Worm (Caenorhabditis elegans) whole organism, early embryonic: ENCODE results near the gene sulp-4.
A peak's percentile ranks its signal among the peaks of the same experiment; 100 is the strongest.

Source experiments
- B0310.2 ChIP-seq: sonication (generic microtip); optimal IDR thresholded peaks from 2 replicates; lab custom pipeline; 2016; ENCODE audit warnings: mild to moderate bottlenecking, missing genetic modification characterization, missing compliant biosample characterization
- F13C5.2 ChIP-seq: sonication (generic microtip); optimal IDR thresholded peaks from 2 replicates; lab custom pipeline; 2017; ENCODE audit warnings: mild to moderate bottlenecking, missing genetic modification characterization, inconsistent platforms, missing compliant biosample characterization
- aly-1 ChIP-seq: sonication (generic microtip); optimal IDR thresholded peaks from 2 replicates; lab custom pipeline; 2016; ENCODE audit warnings: missing genetic modification characterization, missing compliant biosample characterization
- ama-1 ChIP-seq: fragments of 150-350 bp; optimal IDR thresholded peaks from 2 replicates; lab custom pipeline; 2014
- ceh-13 ChIP-seq: fragments of 200-800 bp; sonication (Bioruptor generic); optimal IDR thresholded peaks from 2 replicates; lab custom pipeline; 2018; ENCODE audit warnings: mild to moderate bottlenecking, missing genetic modification characterization, missing compliant biosample characterization
- ceh-36 ChIP-seq: sonication (generic microtip); optimal IDR thresholded peaks from 2 replicates; lab custom pipeline; 2016; ENCODE audit warnings: missing genetic modification characterization, inconsistent platforms, missing compliant biosample characterization
- ets-7 ChIP-seq: sonication (generic microtip); optimal IDR thresholded peaks from 2 replicates; lab custom pipeline; 2016; ENCODE audit warnings: missing genotype, missing genetic modification characterization, missing compliant biosample characterization
- flt-1 ChIP-seq: fragments of 200-800 bp; sonication (Bioruptor generic); IDR thresholded peaks from 2 replicates; pipeline ENCODE4 v1.3.6; 2022; ENCODE audit warnings: missing genetic modification characterization, missing compliant biosample characterization
- hmbx-1 ChIP-seq: sonication (generic microtip); optimal IDR thresholded peaks from 2 replicates; lab custom pipeline; 2016; ENCODE audit warnings: mild to moderate bottlenecking, missing genetic modification characterization, missing compliant biosample characterization
- hmg-4 ChIP-seq: fragments of 200-800 bp; sonication (Bioruptor generic); optimal IDR thresholded peaks from 2 replicates; lab custom pipeline; 2018; ENCODE audit warnings: mild to moderate bottlenecking, missing genetic modification characterization, missing compliant biosample characterization
- hnd-1 ChIP-seq: sonication (generic microtip); optimal IDR thresholded peaks from 2 replicates; lab custom pipeline; 2016; ENCODE audit warnings: missing genetic modification characterization, missing compliant biosample characterization
- pes-1 ChIP-seq: fragments of 200-800 bp; sonication (Bioruptor generic); IDR thresholded peaks from 2 replicates; pipeline ENCODE4 v1.3.6; 2022; ENCODE audit warnings: missing genetic modification reagents, missing genetic modification characterization, missing compliant biosample characterization
- scrt-1 ChIP-seq: fragments of 200-800 bp; sonication (Bioruptor generic); IDR thresholded peaks from 2 replicates; pipeline ENCODE4 v1.3.6; 2022; ENCODE audit warnings: missing genetic modification characterization, missing compliant biosample characterization
- sea-1 ChIP-seq: fragments of 200-800 bp; sonication (Bioruptor generic); conservative IDR thresholded peaks from 2 replicates; pipeline ENCODE4 v1.3.6; 2022; ENCODE audit warnings: missing genetic modification characterization, missing compliant biosample characterization
- tbx-11 ChIP-seq: fragments of 200-800 bp; sonication (Bioruptor generic); IDR thresholded peaks from 2 replicates; pipeline ENCODE4 v1.3.6; 2022; ENCODE audit warnings: missing genetic modification characterization, missing compliant biosample characterization
- tbx-37 ChIP-seq: fragments of 200-800 bp; sonication (Bioruptor generic); conservative IDR thresholded peaks from 2 replicates; pipeline ENCODE4 v1.3.6; 2022; ENCODE audit warnings: missing genetic modification reagents, missing genetic modification characterization, missing compliant biosample characterization
- tra-4 ChIP-seq: sonication (generic microtip); optimal IDR thresholded peaks from 2 replicates; lab custom pipeline; 2017; ENCODE audit warnings: missing genetic modification characterization, missing compliant biosample characterization

sulp-4 gene

ce11 chrV:11900127-11900526 lies 25.0 kb downstream of the sulp-4 start:
- TF ChIP-seq hmbx-1, result no peak
- no peak for TF ChIP-seq flt-1 (GFP tag; lab: Robert Waterston, UW)
- TF ChIP-seq ets-7 (tag; lab: Kevin White, UChicago), result no peak
- no peak for TF ChIP-seq ceh-13 (GFP tag; lab: Kevin White, UChicago)
- no peak for TF ChIP-seq pes-1 (GFP tag; lab: Robert Waterston, UW)
- TF ChIP-seq tra-4 (tag; lab: Kevin White, UChicago), result no peak
- no peak for TF ChIP-seq ama-1 (lab: Kevin White, UChicago)
- TF ChIP-seq hmg-4, result no peak
- TF ChIP-seq tbx-11, result no peak
- no peak for TF ChIP-seq aly-1 (tag; lab: Kevin White, UChicago)
- TF ChIP-seq hnd-1 (tag; lab: Kevin White, UChicago), result no peak
- TF ChIP-seq sea-1 (GFP tag; lab: Robert Waterston, UW), result no peak
- no peak for TF ChIP-seq ceh-36 (tag; lab: Kevin White, UChicago)
- no peak for TF ChIP-seq scrt-1
- no peak for TF ChIP-seq F13C5.2
- no peak for TF ChIP-seq B0310.2 (tag; lab: Kevin White, UChicago)
- no peak for TF ChIP-seq tbx-37

ce11 chrV:11901260-11901659 lies 26.1 kb downstream of the sulp-4 start:
- no peak for TF ChIP-seq pes-1 (GFP tag; lab: Robert Waterston, UW)
- TF ChIP-seq B0310.2 (tag; lab: Kevin White, UChicago), result no peak
- no peak for TF ChIP-seq tbx-37
- TF ChIP-seq tbx-11, result no peak
- TF ChIP-seq sea-1 (GFP tag; lab: Robert Waterston, UW), result no peak
- TF ChIP-seq hnd-1 (tag; lab: Kevin White, UChicago), result no peak
- TF ChIP-seq tra-4 (tag; lab: Kevin White, UChicago), result no peak

- TF ChIP-seq B0310.2 (tag; lab: Kevin White, UChicago), result no peak
- no peak for TF ChIP-seq scrt-1
- no peak for TF ChIP-seq tbx-11
- no peak for TF ChIP-seq sea-1 (GFP tag; lab: Robert Waterston, UW)
- no peak for TF ChIP-seq tra-4 (tag; lab: Kevin White, UChicago)
- no peak for TF ChIP-seq aly-1 (tag; lab: Kevin White, UChicago)
- TF ChIP-seq hnd-1 (tag; lab: Kevin White, UChicago), result no peak
These were observed 27.0 kb downstream of the sulp-4 start for ce11 chrV:11902161-11902560.

ce11 chrV:11905977-11906376 lies 30.8 kb downstream of the sulp-4 start:
- TF ChIP-seq B0310.2 (tag; lab: Kevin White, UChicago) (no peak), tra-4 (tag; lab: Kevin White, UChicago) (no peak), pes-1 (GFP tag; lab: Robert Waterston, UW) (no peak), ets-7 (tag; lab: Kevin White, UChicago) (no peak)

- peak; percentile 18 for TF ChIP-seq aly-1 (tag; lab: Kevin White, UChicago)
- TF ChIP-seq ama-1 (lab: Kevin White, UChicago), result no peak
- no peak for TF ChIP-seq ceh-36 (tag; lab: Kevin White, UChicago)
These were observed 38.1 kb downstream of the sulp-4 start for ce11 chrV:11913283-11913682.

- TF ChIP-seq sea-1 (GFP tag; lab: Robert Waterston, UW), result no peak
- TF ChIP-seq tbx-37, result no peak
- no peak for TF ChIP-seq ama-1 (lab: Kevin White, UChicago)
- no peak for TF ChIP-seq hmg-4
- TF ChIP-seq pes-1 (GFP tag; lab: Robert Waterston, UW), result no peak
- TF ChIP-seq flt-1 (GFP tag; lab: Robert Waterston, UW), result no peak
- TF ChIP-seq tra-4 (tag; lab: Kevin White, UChicago), result no peak
- TF ChIP-seq ets-7 (tag; lab: Kevin White, UChicago), result no peak
These were observed 42.0 kb downstream of the sulp-4 start, which contains the start of gene R31.2 for ce11 chrV:11917186-11917585. TSS of gene R31.2 (plus strand) at chrV:11917573.

ce11 chrV:11919639-11920038 lies 44.5 kb downstream of the sulp-4 start:
- TF ChIP-seq B0310.2 (tag; lab: Kevin White, UChicago), result no peak
- TF ChIP-seq sea-1 (GFP tag; lab: Robert Waterston, UW), result no peak
- no peak for TF ChIP-seq hmg-4
- TF ChIP-seq pes-1 (GFP tag; lab: Robert Waterston, UW), result no peak
- TF ChIP-seq tra-4 (tag; lab: Kevin White, UChicago), result no peak
- TF ChIP-seq tbx-11, result no peak
- no peak for TF ChIP-seq ceh-36 (tag; lab: Kevin White, UChicago)
- no peak for TF ChIP-seq hmbx-1
- TF ChIP-seq scrt-1, result no peak
- no peak for TF ChIP-seq flt-1 (GFP tag; lab: Robert Waterston, UW)
- no peak for TF ChIP-seq hnd-1 (tag; lab: Kevin White, UChicago)
- TF ChIP-seq ceh-13 (GFP tag; lab: Kevin White, UChicago), result no peak
- TF ChIP-seq ets-7 (tag; lab: Kevin White, UChicago), result no peak
- no peak for TF ChIP-seq F13C5.2
- TF ChIP-seq tbx-37, result no peak
- no peak for TF ChIP-seq ama-1 (lab: Kevin White, UChicago)
- TF ChIP-seq aly-1 (tag; lab: Kevin White, UChicago), result no peak

- TF ChIP-seq hmbx-1 (no peak), ets-7 (tag; lab: Kevin White, UChicago) (no peak), flt-1 (GFP tag; lab: Robert Waterston, UW) (no peak), scrt-1 (no peak), tra-4 (tag; lab: Kevin White, UChicago) (no peak), ama-1 (lab: Kevin White, UChicago) (no peak), ceh-13 (GFP tag; lab: Kevin White, UChicago) (no peak), F13C5.2 (no peak), ceh-36 (tag; lab: Kevin White, UChicago) (no peak), tbx-37 (no peak), aly-1 (tag; lab: Kevin White, UChicago) (no peak), B0310.2 (tag; lab: Kevin White, UChicago) (no peak), sea-1 (GFP tag; lab: Robert Waterston, UW) (no peak), hnd-1 (tag; lab: Kevin White, UChicago) (no peak)
These were observed 46.1 kb downstream of the sulp-4 start for ce11 chrV:11921229-11921628.
